Worm (Caenorhabditis elegans) whole organism, L2 larva: ENCODE results near the gene Y105C5B.9.

Experiments
- ama-1 ChIP-seq: fragments of 150-350 bp; optimal IDR thresholded peaks from 2 replicates; lab custom pipeline; 2018; ENCODE audit warnings: inconsistent platforms
- egl-27 ChIP-seq: sonication (generic microtip); optimal IDR thresholded peaks from 3 replicates; lab custom pipeline; 2017; ENCODE audit warnings: missing biosample characterization, missing genetic modification reagents, missing genetic modification characterization
- lsy-2 ChIP-seq, 2 experiments: fragments of 150-350 bp in 1 of 2; sonication (generic microtip) in 1 of 2; optimal IDR thresholded peaks; 2 replicates each; lab custom pipeline; 2014 to 2017; ENCODE audit warnings: missing biosample characterization in 2 of 2, missing genetic modification characterization in 2 of 2
- mdl-1 ChIP-seq, 2 experiments: fragments of 150-350 bp in 1 of 2; sonication (generic microtip) in 1 of 2; optimal IDR thresholded peaks; 2 replicates each; lab custom pipeline; 2017; ENCODE audit warnings: missing biosample characterization in 2 of 2, missing genetic modification characterization in 2 of 2
- nhr-10 ChIP-seq: sonication (generic microtip); optimal IDR thresholded peaks from 2 replicates; lab custom pipeline; 2017; ENCODE audit warnings: missing biosample characterization, missing genetic modification characterization
- nhr-6 ChIP-seq: fragments of 150-350 bp; optimal IDR thresholded peaks from 2 replicates; lab custom pipeline; 2014; ENCODE audit warnings: missing biosample characterization, missing genetic modification characterization
- sma-9 ChIP-seq, 2 experiments: fragments of 150-350 bp in 1 of 2; sonication (generic microtip) in 1 of 2; optimal IDR thresholded peaks; 2 replicates each; lab custom pipeline; 2014 to 2016; ENCODE audit warnings: missing genetic modification characterization in 2 of 2, mild to moderate bottlenecking in 1 of 2, missing biosample characterization in 1 of 2, missing compliant biosample characterization in 1 of 2, missing genetic modification reagents in 1 of 2, moderate library complexity in 1 of 2

- TF ChIP-seq ama-1 (no peak), nhr-10 (tag; lab: Kevin White, UChicago) (no peak), nhr-6 (tag; lab: Kevin White, UChicago) (no peak), sma-9 (GFP tag; optimal IDR thresholded peaks at IDR 0.05; lab: Kevin White, UChicago) (no peak), sma-9 (tag; optimal IDR thresholded peaks at IDR 0.05; lab: Kevin White, UChicago) (no peak), mdl-1 (tag; optimal IDR thresholded peaks at IDR 0.05; lab: Kevin White, UChicago) (no peak), lsy-2 (tag; optimal IDR thresholded peaks at IDR 0.05; lab: Kevin White, UChicago) (no peak), egl-27 (no peak)
These were observed 21.3 kb downstream of the Y105C5B.9 start, which contains the start of gene Y105C5B.15 for ce11 chrIV:15951640-15952039.
